Fruit fly (Drosophila melanogaster) whole organism, prepupa: Measurements from ENCODE around the gene Samuel.

Experiments
- CG10631 ChIP-seq: fragments of 200-800 bp; sonication (Bioruptor generic); optimal IDR thresholded peaks from 2 replicates; lab custom pipeline; 2016; ENCODE audit warnings: missing biosample characterization, missing genetic modification characterization
- CG10669 ChIP-seq: fragments of 200-800 bp; sonication (Bioruptor generic); optimal IDR thresholded peaks from 3 replicates; lab custom pipeline; 2018; ENCODE audit warnings: missing biosample characterization, mild to moderate bottlenecking, missing genetic modification characterization, moderate library complexity
- CG11762 ChIP-seq: fragments of 200-800 bp; sonication (Bioruptor generic); optimal IDR thresholded peaks from 3 replicates; lab custom pipeline; 2016; ENCODE audit warnings: missing biosample characterization, missing genetic modification characterization; ENCODE audit not compliant: insufficient read depth
- CG11902 ChIP-seq: fragments of 200-800 bp; sonication (Bioruptor generic); optimal IDR thresholded peaks from 3 replicates; lab custom pipeline; 2016; ENCODE audit warnings: missing biosample characterization, missing genetic modification characterization
- CG15336 ChIP-seq: fragments of 200-800 bp; sonication (Bioruptor generic); IDR thresholded peaks from 2 replicates; pipeline ENCODE4 v1.3.6; 2022; ENCODE audit warnings: missing biosample characterization, missing genetic modification characterization
- CG1621 ChIP-seq: fragments of 200-800 bp; sonication (Bioruptor generic); optimal IDR thresholded peaks from 3 replicates; lab custom pipeline; 2018; ENCODE audit warnings: missing biosample characterization, mild to moderate bottlenecking, missing genetic modification characterization
- CG16779 ChIP-seq: fragments of 200-800 bp; sonication (Bioruptor generic); optimal IDR thresholded peaks from 3 replicates; lab custom pipeline; 2017; ENCODE audit warnings: missing biosample characterization, mild to moderate bottlenecking, missing genetic modification characterization
- CG3032 ChIP-seq: fragments of 200-800 bp; optimal IDR thresholded peaks from 2 replicates; lab custom pipeline; 2019; ENCODE audit warnings: missing biosample characterization, mild to moderate bottlenecking, missing genetic modification characterization, moderate library complexity
- CG31627 ChIP-seq: fragments of 200-800 bp; sonication (Bioruptor generic); optimal IDR thresholded peaks from 3 replicates; lab custom pipeline; 2016; ENCODE audit warnings: missing biosample characterization, missing genetic modification characterization
- CG34406 ChIP-seq: fragments of 200-800 bp; sonication (Bioruptor generic); optimal IDR thresholded peaks from 3 replicates; lab custom pipeline; 2016; ENCODE audit warnings: missing biosample characterization, missing genetic modification characterization
- CG3919 ChIP-seq: fragments of 200-800 bp; sonication (Bioruptor generic); optimal IDR thresholded peaks from 3 replicates; lab custom pipeline; 2016; ENCODE audit warnings: missing biosample characterization, missing genetic modification characterization
- CG4318 ChIP-seq: fragments of 200-800 bp; sonication (Bioruptor generic); optimal IDR thresholded peaks from 3 replicates; lab custom pipeline; 2017; ENCODE audit warnings: missing biosample characterization, mild to moderate bottlenecking, missing genetic modification characterization
- CG6163 ChIP-seq: fragments of 200-800 bp; sonication (Bioruptor generic); IDR thresholded peaks from 3 replicates; pipeline ENCODE4 v1.3.6; 2022; ENCODE audit warnings: missing biosample characterization, missing genetic modification characterization
- CG6276 ChIP-seq: fragments of 200-800 bp; sonication (Bioruptor generic); optimal IDR thresholded peaks from 2 replicates; lab custom pipeline; 2017; ENCODE audit warnings: missing biosample characterization, mild to moderate bottlenecking, missing genetic modification characterization
- CG6792 ChIP-seq: fragments of 200-800 bp; sonication (Bioruptor generic); optimal IDR thresholded peaks from 3 replicates; lab custom pipeline; 2016; ENCODE audit warnings: missing biosample characterization, missing genetic modification characterization
- CG7368 ChIP-seq: fragments of 200-800 bp; sonication (Bioruptor generic); optimal IDR thresholded peaks from 3 replicates; lab custom pipeline; 2016; ENCODE audit warnings: missing biosample characterization, missing genetic modification characterization
- CG8119 ChIP-seq: fragments of 200-800 bp; sonication (Bioruptor generic); IDR thresholded peaks from 3 replicates; pipeline ENCODE4 v1.3.6; 2022; ENCODE audit warnings: missing biosample characterization, missing genetic modification characterization
- CG9139 ChIP-seq: fragments of 200-800 bp; sonication (Bioruptor generic); optimal IDR thresholded peaks from 3 replicates; lab custom pipeline; 2017; ENCODE audit warnings: missing biosample characterization, mild to moderate bottlenecking, missing genetic modification characterization
- Eip75B ChIP-seq: fragments of 200-800 bp; sonication (Bioruptor generic); optimal IDR thresholded peaks from 3 replicates; lab custom pipeline; 2016; ENCODE audit warnings: missing biosample characterization, missing genetic modification characterization
- Eip93F ChIP-seq: fragments of 200-800 bp; sonication (Bioruptor generic); optimal IDR thresholded peaks from 2 replicates; lab custom pipeline; 2016; ENCODE audit warnings: missing biosample characterization, mild to moderate bottlenecking, missing genetic modification characterization
- Ets21C ChIP-seq: fragments of 200-800 bp; sonication (Bioruptor generic); optimal IDR thresholded peaks from 3 replicates; lab custom pipeline; 2016; ENCODE audit warnings: missing biosample characterization, missing genetic modification characterization
- Ets96B ChIP-seq: fragments of 200-800 bp; optimal IDR thresholded peaks from 2 replicates; lab custom pipeline; 2019; ENCODE audit warnings: missing biosample characterization, mild to moderate bottlenecking, missing genetic modification characterization, moderate library complexity
- Gug ChIP-seq: fragments of 200-800 bp; sonication (Bioruptor generic); IDR thresholded peaks from 2 replicates; pipeline ENCODE4 v1.3.6; 2022; ENCODE audit warnings: missing biosample characterization, missing genetic modification characterization
- Hr38 ChIP-seq: sonication (Bioruptor generic); optimal IDR thresholded peaks from 2 replicates; lab custom pipeline; 2016; ENCODE audit warnings: missing biosample characterization, missing genetic modification characterization
- Hr39 ChIP-seq: fragments of 200-800 bp; sonication (Bioruptor generic); optimal IDR thresholded peaks from 2 replicates; lab custom pipeline; 2016; ENCODE audit warnings: missing biosample characterization, missing genetic modification characterization
- Hr4 ChIP-seq: fragments of 200-800 bp; sonication (Bioruptor generic); optimal IDR thresholded peaks from 3 replicates; lab custom pipeline; 2016; ENCODE audit warnings: missing biosample characterization, missing genetic modification characterization
- Lpt ChIP-seq: fragments of 200-800 bp; sonication (Bioruptor generic); optimal IDR thresholded peaks from 3 replicates; lab custom pipeline; 2016; ENCODE audit warnings: missing biosample characterization, missing genetic modification characterization
- OdsH ChIP-seq: fragments of 200-800 bp; sonication (Bioruptor generic); optimal IDR thresholded peaks from 3 replicates; lab custom pipeline; 2016; ENCODE audit warnings: missing biosample characterization, missing genetic modification characterization
- Smox ChIP-seq: fragments of 200-800 bp; sonication (Bioruptor generic); optimal IDR thresholded peaks from 3 replicates; lab custom pipeline; 2016; ENCODE audit warnings: missing biosample characterization, missing genetic modification characterization
- Sox15 ChIP-seq: fragments of 200-800 bp; sonication (Bioruptor generic); optimal IDR thresholded peaks from 3 replicates; lab custom pipeline; 2016; ENCODE audit warnings: missing biosample characterization, missing genetic modification characterization
- achi ChIP-seq: fragments of 200-800 bp; sonication (Bioruptor generic); optimal IDR thresholded peaks from 3 replicates; lab custom pipeline; 2016; ENCODE audit warnings: missing biosample characterization, missing genetic modification characterization
- acj6 ChIP-seq: fragments of 200-800 bp; sonication (Bioruptor generic); optimal IDR thresholded peaks from 3 replicates; lab custom pipeline; 2016; ENCODE audit warnings: missing biosample characterization, missing genetic modification characterization
- cyc ChIP-seq: fragments of 200-800 bp; sonication (Bioruptor generic); optimal IDR thresholded peaks from 3 replicates; lab custom pipeline; 2016; ENCODE audit warnings: missing biosample characterization, missing genetic modification characterization
- dac ChIP-seq: fragments of 200-800 bp; sonication (Bioruptor generic); optimal IDR thresholded peaks from 2 replicates; lab custom pipeline; 2017; ENCODE audit warnings: missing biosample characterization, mild to moderate bottlenecking, missing genetic modification characterization
- dsx ChIP-seq: fragments of 200-800 bp; optimal IDR thresholded peaks from 3 replicates; lab custom pipeline; 2019; ENCODE audit warnings: missing biosample characterization, mild to moderate bottlenecking, missing genetic modification characterization, moderate library complexity; ENCODE audit not compliant: poor library complexity, severe bottlenecking
- eg ChIP-seq: fragments of 200-800 bp; sonication (Bioruptor generic); IDR thresholded peaks from 3 replicates; pipeline ENCODE4 v1.3.6; 2022; ENCODE audit warnings: missing biosample characterization, missing genetic modification characterization
- fd59A ChIP-seq: fragments of 200-800 bp; sonication (Bioruptor generic); optimal IDR thresholded peaks from 2 replicates; lab custom pipeline; 2017; ENCODE audit warnings: missing biosample characterization, mild to moderate bottlenecking, missing genetic modification characterization, missing genetic modification reagents
- fd85E ChIP-seq: fragments of 200-800 bp; sonication (Bioruptor generic); optimal IDR thresholded peaks from 3 replicates; lab custom pipeline; 2016; ENCODE audit warnings: missing biosample characterization, missing genetic modification characterization
- fkh ChIP-seq: fragments of 200-800 bp; sonication (Bioruptor generic); optimal IDR thresholded peaks from 3 replicates; lab custom pipeline; 2017; ENCODE audit warnings: missing biosample characterization, mild to moderate bottlenecking, missing genetic modification characterization, moderate library complexity
- lz ChIP-seq: fragments of 200-800 bp; sonication (Bioruptor generic); optimal IDR thresholded peaks from 3 replicates; lab custom pipeline; 2016; ENCODE audit warnings: missing biosample characterization, missing genetic modification characterization
- net ChIP-seq: fragments of 200-800 bp; sonication (Bioruptor generic); optimal IDR thresholded peaks from 3 replicates; lab custom pipeline; 2016; ENCODE audit warnings: missing biosample characterization, missing genetic modification characterization
- pdm3 ChIP-seq: fragments of 200-800 bp; sonication (Bioruptor generic); optimal IDR thresholded peaks from 3 replicates; lab custom pipeline; 2016; ENCODE audit warnings: missing biosample characterization, missing genetic modification characterization
- salr ChIP-seq, 2 experiments: fragments of 200-800 bp; sonication (Bioruptor generic); optimal IDR thresholded peaks; 3 replicates each; lab custom pipeline; 2016 to 2018; ENCODE audit warnings: missing biosample characterization in 2 of 2, missing genetic modification characterization in 2 of 2, mild to moderate bottlenecking in 1 of 2
- spab ChIP-seq: fragments of 200-800 bp; sonication (Bioruptor generic); optimal IDR thresholded peaks from 2 replicates; lab custom pipeline; 2017; ENCODE audit warnings: missing biosample characterization, mild to moderate bottlenecking, missing genetic modification characterization, missing genetic modification reagents
- ss ChIP-seq, 2 experiments: fragments of 200-800 bp; sonication (Bioruptor generic); optimal IDR thresholded peaks; 2 replicates in 1 of 2; 3 replicates in 1 of 2; lab custom pipeline; 2017 to 2018; ENCODE audit warnings: mild to moderate bottlenecking in 2 of 2, missing biosample characterization in 2 of 2, missing genetic modification characterization in 2 of 2, moderate library complexity in 1 of 2
- svp ChIP-seq: fragments of 200-800 bp; sonication (Bioruptor generic); peaks from one replicate; lab custom pipeline; 2016; ENCODE audit warnings: missing biosample characterization, missing genetic modification characterization
- topi ChIP-seq: fragments of 200-800 bp; sonication (Bioruptor generic); optimal IDR thresholded peaks from 3 replicates; lab custom pipeline; 2016; ENCODE audit warnings: missing biosample characterization, missing genetic modification characterization

Samuel gene

dm6 chr2L:11072250-11072649 is 5.5 kb upstream of the Samuel start (continued):
- TF ChIP-seq CG6163 (GFP tag; lab: Robert Waterston, UW) (peak; percentile 81), cyc (GFP tag; lab: Kevin White, UChicago) (peak; percentile 80), CG6792 (peak; percentile 72), CG7368 (no peak), dsx (GFP tag; lab: Kevin White, UChicago) (peak; percentile 74), ss (GFP tag; optimal IDR thresholded peaks at IDR 0.05; lab: Kevin White, UChicago) (peak; percentile 68 to 74), CG16779 (tag; lab: Kevin White, UChicago) (no peak), Gug (GFP tag; lab: Robert Waterston, UW) (no peak), CG9139 (GFP tag; lab: Kevin White, UChicago) (peak; percentile 63), Sox15 (peak; percentile 29), CG10669 (GFP tag; lab: Kevin White, UChicago) (peak; percentile 76), CG34406 (peak; percentile 41), topi (GFP tag; lab: Kevin White, UChicago) (peak; percentile 84), CG8119 (GFP tag; lab: Robert Waterston, UW) (peak; percentile 64; the same call in 2 of the 3 replicates), CG10631 (GFP tag; lab: Kevin White, UChicago) (peak; percentile 74), salr (GFP tag; optimal IDR thresholded peaks at IDR 0.05; lab: Kevin White, UChicago) (peak; percentile 17 to 60), achi (GFP tag; lab: Kevin White, UChicago) (peak; percentile 63), Hr38 (GFP tag; lab: Kevin White, UChicago) (no peak), CG4318 (no peak), svp (GFP tag; lab: Kevin White, UChicago) (peak; percentile 84), fd59A (GFP tag; lab: Kevin White, UChicago) (peak; percentile 69), CG3032 (tag; lab: Kevin White, UChicago) (peak; percentile 75), lz (peak; percentile 79), CG6276 (peak; percentile 8), Ets21C (GFP tag; lab: Kevin White, UChicago) (peak; percentile 68), OdsH (peak; percentile 65), dac (GFP tag; lab: Kevin White, UChicago) (no peak), CG15336 (no peak), CG1621 (tag; lab: Kevin White, UChicago) (peak; percentile 65), spab (GFP tag; lab: Kevin White, UChicago) (peak; percentile 77), Eip75B (GFP tag; lab: Kevin White, UChicago) (peak; percentile 75), Hr39 (GFP tag; lab: Kevin White, UChicago) (peak; percentile 79)
- TF ChIP-seq, all 60 proteins: peak for 46

dm6 chr2L:11070862-11071261 is 4.1 kb upstream of the Samuel start, which contains the start of gene CG14915:
TSS of gene CG14915 (plus strand) at chr2L:11071027.
- TF ChIP-seq CG9139 (GFP tag; lab: Kevin White, UChicago) = no peak

DNA sequence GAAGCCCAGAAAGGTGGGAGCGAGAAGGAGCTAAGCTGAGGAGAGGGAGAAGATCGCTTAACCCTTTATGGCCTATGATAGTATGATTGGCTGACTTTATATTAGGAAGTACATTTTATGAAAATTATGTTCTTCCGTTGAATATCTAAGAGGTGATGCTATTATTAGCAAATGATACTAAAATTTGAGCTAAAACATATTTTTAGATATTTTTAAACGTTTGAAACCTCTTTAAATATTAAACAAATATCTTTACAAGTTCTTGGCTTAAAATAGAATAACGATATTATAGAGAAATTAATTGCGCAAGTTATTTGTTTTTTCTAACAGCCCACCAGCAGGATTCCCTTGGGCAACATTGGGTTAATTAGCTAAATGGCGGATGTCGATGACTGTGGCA is 2.7 kb upstream of the Samuel start:
- TF ChIP-seq CG34406 (peak; percentile 12), net (peak; percentile 14), Eip93F (GFP tag; lab: Kevin White, UChicago) (no peak), CG6792 (peak; percentile 32), Lpt (GFP tag; lab: Kevin White, UChicago) (peak; percentile 38), fkh (GFP tag; lab: Kevin White, UChicago) (no peak), dac (GFP tag; lab: Kevin White, UChicago) (no peak), CG6276 (peak; percentile 22), CG16779 (tag; lab: Kevin White, UChicago) (peak; percentile 3), achi (GFP tag; lab: Kevin White, UChicago) (peak; percentile 66), CG9139 (GFP tag; lab: Kevin White, UChicago) (no peak), CG11762 (GFP tag; lab: Kevin White, UChicago) (peak; percentile 42), fd85E (GFP tag; lab: Kevin White, UChicago) (no peak), CG10669 (GFP tag; lab: Kevin White, UChicago) (peak; percentile 67), Hr4 (GFP tag; lab: Kevin White, UChicago) (no peak), pdm3 (GFP tag; lab: Kevin White, UChicago) (peak; percentile 51), cyc (GFP tag; lab: Kevin White, UChicago) (no peak), CG3919 (GFP tag; lab: Kevin White, UChicago) (peak; percentile 61), ss (GFP tag; optimal IDR thresholded peaks at IDR 0.05; lab: Kevin White, UChicago) (peak; percentile 60 to 64), eg (GFP tag; lab: Robert Waterston, UW) (no peak), CG31627 (GFP tag; lab: Kevin White, UChicago) (peak; percentile 31), CG10631 (GFP tag; lab: Kevin White, UChicago) (peak; percentile 69), acj6 (GFP tag; lab: Kevin White, UChicago) (peak; percentile 64), Smox (GFP tag; lab: Kevin White, UChicago) (peak; percentile 42), salr (GFP tag; optimal IDR thresholded peaks at IDR 0.05; lab: Kevin White, UChicago) (peak; percentile 35 to 67), Ets96B (tag; lab: Kevin White, UChicago) (peak; percentile 77), svp (GFP tag; lab: Kevin White, UChicago) (peak; percentile 62), CG11902 (GFP tag; lab: Kevin White, UChicago) (no peak), CG1621 (tag; lab: Kevin White, UChicago) (peak; percentile 5)
